Worm (Caenorhabditis elegans) whole organism, L2 larva: ENCODE data around the gene osm-11.

ENCODE experiments used
- egl-27 ChIP-seq: sonication (generic microtip); optimal IDR thresholded peaks from 3 replicates; lab custom pipeline; 2017; ENCODE audit warnings: missing biosample characterization, missing genetic modification reagents, missing genetic modification characterization
- elt-1 ChIP-seq: fragments of 150-350 bp; optimal IDR thresholded peaks from 2 replicates; lab custom pipeline; 2014; ENCODE audit warnings: missing biosample characterization, missing genetic modification characterization
- lin-13 ChIP-seq: fragments of 150-350 bp; optimal IDR thresholded peaks from 2 replicates; lab custom pipeline; 2014; ENCODE audit warnings: missing biosample characterization, missing genetic modification reagents, missing genetic modification characterization
- mdl-1 ChIP-seq, 2 experiments: fragments of 150-350 bp in 1 of 2; sonication (generic microtip) in 1 of 2; optimal IDR thresholded peaks; 2 replicates each; lab custom pipeline; 2017; ENCODE audit warnings: missing biosample characterization in 2 of 2, missing genetic modification characterization in 2 of 2
- nhr-11 ChIP-seq: fragments of 150-350 bp; optimal IDR thresholded peaks from 2 replicates; lab custom pipeline; 2014; ENCODE audit warnings: missing biosample characterization, missing genetic modification characterization
- unc-55 ChIP-seq: fragments of 150-350 bp; sonication (generic microtip); optimal IDR thresholded peaks from 3 replicates; lab custom pipeline; 2014; ENCODE audit warnings: missing biosample characterization, missing genetic modification reagents, missing genetic modification characterization
- zag-1 ChIP-seq: fragments of 150-350 bp; optimal IDR thresholded peaks from 2 replicates; lab custom pipeline; 2014; ENCODE audit warnings: missing biosample characterization, missing genetic modification characterization
- ztf-1 ChIP-seq: fragments of 200-800 bp; sonication (Bioruptor generic); conservative IDR thresholded peaks from 2 replicates; pipeline ENCODE4 v1.3.6; 2022; ENCODE audit warnings: missing genetic modification characterization, missing compliant biosample characterization

DNA sequence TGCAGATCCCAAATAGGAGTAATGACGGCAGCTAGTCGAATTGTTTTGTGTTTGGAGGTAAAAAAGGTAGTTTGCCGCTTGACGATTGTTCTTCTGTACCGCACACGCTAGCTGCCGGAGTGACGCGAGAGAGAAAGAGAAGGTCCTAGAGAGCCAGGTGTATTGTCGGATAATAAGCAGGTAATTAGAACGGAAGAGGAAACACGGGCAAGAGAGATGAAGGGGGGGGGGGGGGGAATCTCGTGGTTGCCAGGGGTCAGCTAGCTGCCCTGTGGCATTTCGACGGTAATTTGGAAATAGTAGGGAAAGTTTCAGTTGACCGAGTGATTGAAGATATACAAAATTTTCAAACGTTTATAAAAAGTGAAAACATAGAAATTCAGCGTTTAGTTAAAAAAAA, 7.5 kb downstream of the osm-11 start, which contains the start of gene crb-1:
- TF ChIP-seq zag-1 (tag; lab: Kevin White, UChicago) (no peak), nhr-11 (tag; lab: Kevin White, UChicago) (no peak), mdl-1 (tag; optimal IDR thresholded peaks at IDR 0.05; lab: Kevin White, UChicago) (no peak), ztf-1 (GFP tag; lab: Robert Waterston, UW) (no peak), unc-55 (GFP tag; lab: Kevin White, UChicago) (no peak), egl-27 (no peak), elt-1 (tag; lab: Kevin White, UChicago) (no peak), lin-13 (GFP tag; lab: Kevin White, UChicago) (no peak)
